Fruit fly (Drosophila melanogaster): ENCODE results near the gene SMC3.

dm6 chrX:16575097-16575496 is 18.1 kb downstream of the SMC3 start:
- TF ChIP-seq cnc (optimal IDR thresholded peaks at IDR 0.05) (no peak), CG1620 (GFP tag; optimal IDR thresholded peaks at IDR 0.05) (no peak), tj (GFP tag; optimal IDR thresholded peaks at IDR 0.05) (no peak), ovo (GFP tag; optimal IDR thresholded peaks at IDR 0.05) (no peak)
